Fruit fly (Drosophila melanogaster) Kc167 (cell line): ENCODE results near the gene jub.

Experiments
- Sin3A ChIP-seq: fragments of >200 bp; optimal IDR thresholded peaks from 2 replicates; lab custom pipeline; 2018; ENCODE audit warnings: missing external identifiers
- h ChIP-seq: fragments of >200 bp; optimal IDR thresholded peaks from 3 replicates; lab custom pipeline; 2018; ENCODE audit warnings: missing external identifiers
- ttk ChIP-seq: sonication (Bioruptor generic); optimal IDR thresholded peaks from 2 replicates; lab custom pipeline; 2017; ENCODE audit warnings: missing external identifiers

DNA sequence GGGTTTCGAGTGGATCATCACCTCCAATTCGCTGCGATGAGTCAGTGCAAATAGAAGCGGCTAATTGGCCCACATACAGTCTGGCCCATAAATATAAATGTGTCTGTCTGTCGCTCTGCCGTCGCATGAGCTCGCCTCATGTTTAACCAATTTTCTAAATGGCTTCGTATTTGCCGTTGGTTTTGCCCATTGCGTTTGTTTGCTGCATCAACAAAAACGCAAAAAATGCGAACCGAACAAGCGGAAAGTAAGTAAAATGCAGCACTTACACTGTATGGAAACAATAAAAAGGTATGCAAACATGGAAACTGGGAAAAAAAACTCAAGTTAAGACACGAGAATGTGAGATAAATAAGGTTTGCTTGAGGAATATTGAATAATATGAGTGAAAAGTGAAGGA is 13.4 kb upstream of the jub start:
- no peak for TF ChIP-seq h (lab: Kevin White, UChicago)
- TF ChIP-seq ttk (lab: Kevin White, UChicago) = no peak
- no peak for TF ChIP-seq Sin3A (lab: Kevin White, UChicago)
